Worm (Caenorhabditis elegans) whole organism, L3 larva: ENCODE measurements around the gene srx-133.

Experiments
- egl-27 ChIP-seq: sonication (generic microtip); optimal IDR thresholded peaks from 4 replicates; lab custom pipeline; 2017; ENCODE audit warnings: missing biosample characterization, missing genetic modification reagents, missing genetic modification characterization
- nhr-12 ChIP-seq: fragments of 150-350 bp; optimal IDR thresholded peaks from 2 replicates; lab custom pipeline; 2014; ENCODE audit warnings: missing biosample characterization, missing genetic modification characterization

- TF ChIP-seq nhr-12 (no peak), egl-27 (tag; lab: Kevin White, UChicago) (no peak)
Measured at ce11 chrV:13854306-13854705, 5.8 kb downstream of the srx-133 start, which contains the start of gene ttr-21.
